Worm (Caenorhabditis elegans) whole organism, L2 larva: ENCODE data around the gene K10B4.1.

ENCODE experiments used
- F13H6.1 ChIP-seq: sonication (generic microtip); optimal IDR thresholded peaks from 2 replicates; lab custom pipeline; 2016; ENCODE audit warnings: missing genetic modification characterization, missing compliant biosample characterization
- alr-1 ChIP-seq: fragments of 150-350 bp; optimal IDR thresholded peaks from 2 replicates; lab custom pipeline; 2014; ENCODE audit warnings: missing biosample characterization, missing genetic modification characterization
- ama-1 ChIP-seq: fragments of 150-350 bp; optimal IDR thresholded peaks from 2 replicates; lab custom pipeline; 2018; ENCODE audit warnings: inconsistent platforms
- blmp-1 ChIP-seq: sonication (generic microtip); optimal IDR thresholded peaks from 2 replicates; lab custom pipeline; 2017; ENCODE audit warnings: missing genetic modification characterization, mild to moderate bottlenecking, missing compliant biosample characterization, antibody characterized with exemption, moderate library complexity; ENCODE audit not compliant: insufficient read depth
- ceh-16 ChIP-seq: fragments of 150-350 bp; optimal IDR thresholded peaks from 2 replicates; lab custom pipeline; 2014; ENCODE audit warnings: missing biosample characterization, missing genetic modification characterization
- crh-2 ChIP-seq: sonication (generic microtip); optimal IDR thresholded peaks from 2 replicates; lab custom pipeline; 2017; ENCODE audit warnings: missing biosample characterization, missing genetic modification characterization
- dmd-4 ChIP-seq: sonication (generic microtip); optimal IDR thresholded peaks from 2 replicates; lab custom pipeline; 2017; ENCODE audit warnings: missing biosample characterization, missing genetic modification characterization
- egl-27 ChIP-seq: sonication (generic microtip); optimal IDR thresholded peaks from 3 replicates; lab custom pipeline; 2017; ENCODE audit warnings: missing biosample characterization, missing genetic modification reagents, missing genetic modification characterization
- elt-1 ChIP-seq: fragments of 150-350 bp; optimal IDR thresholded peaks from 2 replicates; lab custom pipeline; 2014; ENCODE audit warnings: missing biosample characterization, missing genetic modification characterization
- elt-3 ChIP-seq: sonication (generic microtip); optimal IDR thresholded peaks from 2 replicates; lab custom pipeline; 2017; ENCODE audit warnings: missing biosample characterization, missing genetic modification characterization
- fos-1 ChIP-seq: fragments of 150-350 bp; optimal IDR thresholded peaks from 2 replicates; lab custom pipeline; 2014; ENCODE audit warnings: missing biosample characterization, missing genetic modification characterization
- gmeb-1 ChIP-seq: fragments of 150-350 bp; optimal IDR thresholded peaks from 2 replicates; lab custom pipeline; 2014; ENCODE audit warnings: missing biosample characterization, missing genetic modification characterization
- lin-11 ChIP-seq: fragments of 150-350 bp; sonication (generic microtip); optimal IDR thresholded peaks from 2 replicates; lab custom pipeline; 2014; ENCODE audit warnings: missing biosample characterization, missing genetic modification characterization, inconsistent platforms, mixed read lengths
- lin-13 ChIP-seq: fragments of 150-350 bp; optimal IDR thresholded peaks from 2 replicates; lab custom pipeline; 2014; ENCODE audit warnings: missing biosample characterization, missing genetic modification reagents, missing genetic modification characterization
- lin-39 ChIP-seq: fragments of 150-350 bp; optimal IDR thresholded peaks from 2 replicates; lab custom pipeline; 2014; ENCODE audit warnings: missing biosample characterization, missing genetic modification reagents, missing genetic modification characterization
- mbf-1 ChIP-seq: sonication (generic microtip); optimal IDR thresholded peaks from 2 replicates; lab custom pipeline; 2017; ENCODE audit warnings: missing biosample characterization, missing genetic modification characterization
- mdl-1 ChIP-seq, 2 experiments: fragments of 150-350 bp in 1 of 2; sonication (generic microtip) in 1 of 2; optimal IDR thresholded peaks; 2 replicates each; lab custom pipeline; 2017; ENCODE audit warnings: missing biosample characterization in 2 of 2, missing genetic modification characterization in 2 of 2
- nhr-10 ChIP-seq: sonication (generic microtip); optimal IDR thresholded peaks from 2 replicates; lab custom pipeline; 2017; ENCODE audit warnings: missing biosample characterization, missing genetic modification characterization
- nhr-11 ChIP-seq: fragments of 150-350 bp; optimal IDR thresholded peaks from 2 replicates; lab custom pipeline; 2014; ENCODE audit warnings: missing biosample characterization, missing genetic modification characterization
- nhr-129 ChIP-seq: fragments of 150-350 bp; optimal IDR thresholded peaks from 2 replicates; lab custom pipeline; 2014; ENCODE audit warnings: missing biosample characterization, missing genetic modification characterization
- nhr-21 ChIP-seq: fragments of 150-350 bp; optimal IDR thresholded peaks from 2 replicates; lab custom pipeline; 2014; ENCODE audit warnings: missing biosample characterization, missing genetic modification characterization
- nhr-23 ChIP-seq: fragments of 150-350 bp; optimal IDR thresholded peaks from 2 replicates; lab custom pipeline; 2014; ENCODE audit warnings: missing biosample characterization, missing genetic modification reagents, missing genetic modification characterization
- nhr-25 ChIP-seq: fragments of 150-350 bp; sonication (generic microtip); optimal IDR thresholded peaks from 3 replicates; lab custom pipeline; 2014; ENCODE audit warnings: missing biosample characterization, missing genetic modification characterization
- nhr-6 ChIP-seq: fragments of 150-350 bp; optimal IDR thresholded peaks from 2 replicates; lab custom pipeline; 2014; ENCODE audit warnings: missing biosample characterization, missing genetic modification characterization
- peb-1 ChIP-seq: fragments of 150-350 bp; optimal IDR thresholded peaks from 2 replicates; lab custom pipeline; 2014; ENCODE audit warnings: missing biosample characterization, missing genetic modification characterization
- skn-1 ChIP-seq: sonication (generic microtip); optimal IDR thresholded peaks from 2 replicates; lab custom pipeline; 2017; ENCODE audit warnings: missing biosample characterization, missing genetic modification characterization
- sma-3 ChIP-seq: sonication (generic microtip); optimal IDR thresholded peaks from 2 replicates; lab custom pipeline; 2016; ENCODE audit warnings: missing genetic modification reagents, missing genetic modification characterization, missing compliant biosample characterization
- sma-9 ChIP-seq, 2 experiments: fragments of 150-350 bp in 1 of 2; sonication (generic microtip) in 1 of 2; optimal IDR thresholded peaks; 2 replicates each; lab custom pipeline; 2014 to 2016; ENCODE audit warnings: missing genetic modification characterization in 2 of 2, mild to moderate bottlenecking in 1 of 2, missing biosample characterization in 1 of 2, missing compliant biosample characterization in 1 of 2, missing genetic modification reagents in 1 of 2, moderate library complexity in 1 of 2
- snpc-4 ChIP-seq: fragments of 150-350 bp; optimal IDR thresholded peaks from 2 replicates; lab custom pipeline; 2014; ENCODE audit warnings: missing biosample characterization, missing genetic modification characterization
- unc-39 ChIP-seq: fragments of 150-350 bp; optimal IDR thresholded peaks from 2 replicates; lab custom pipeline; 2014; ENCODE audit warnings: missing biosample characterization, missing genetic modification characterization
- unc-55 ChIP-seq: fragments of 150-350 bp; sonication (generic microtip); optimal IDR thresholded peaks from 3 replicates; lab custom pipeline; 2014; ENCODE audit warnings: missing biosample characterization, missing genetic modification reagents, missing genetic modification characterization
- unc-62 ChIP-seq: fragments of 150-350 bp; optimal IDR thresholded peaks from 2 replicates; lab custom pipeline; 2014; ENCODE audit warnings: missing biosample characterization, missing genetic modification reagents, missing genetic modification characterization
- ztf-1 ChIP-seq: fragments of 200-800 bp; sonication (Bioruptor generic); conservative IDR thresholded peaks from 2 replicates; pipeline ENCODE4 v1.3.6; 2022; ENCODE audit warnings: missing genetic modification characterization, missing compliant biosample characterization
- ztf-4 ChIP-seq: fragments of 150-350 bp; optimal IDR thresholded peaks from 2 replicates; lab custom pipeline; 2014; ENCODE audit warnings: missing biosample characterization, missing genetic modification characterization

K10B4.1 gene

ce11 chrII:162182-162581 is 26.9 kb downstream of the K10B4.1 start, which contains the start of gene etr-1 (continued):
- TF ChIP-seq peb-1 (tag; lab: Kevin White, UChicago), result no peak
- peak; percentile 61 for TF ChIP-seq crh-2 (tag; lab: Kevin White, UChicago)
- TF ChIP-seq elt-3, result no peak
- no peak for TF ChIP-seq alr-1
- peak; percentile 10 for TF ChIP-seq egl-27 (tag; lab: Kevin White, UChicago)
- TF ChIP-seq nhr-6 (tag; lab: Kevin White, UChicago), result no peak

- TF ChIP-seq lin-11, result no peak
- TF ChIP-seq gmeb-1, result no peak
- TF ChIP-seq nhr-10 (tag; lab: Kevin White, UChicago), result no peak
- no peak for TF ChIP-seq nhr-25 (tag; lab: Kevin White, UChicago)
- no peak for TF ChIP-seq mbf-1 (tag; lab: Kevin White, UChicago)
- TF ChIP-seq lin-39, result no peak
- TF ChIP-seq peb-1 (tag; lab: Kevin White, UChicago), result no peak
- no peak for TF ChIP-seq unc-62 (GFP tag; lab: Kevin White, UChicago)
- no peak for TF ChIP-seq alr-1
- no peak for TF ChIP-seq F13H6.1
- no peak for TF ChIP-seq skn-1 (tag; lab: Kevin White, UChicago)
- TF ChIP-seq ztf-1 (GFP tag; lab: Robert Waterston, UW), result no peak
- TF ChIP-seq nhr-23, result no peak
- no peak for TF ChIP-seq ama-1 (lab: Kevin White, UChicago)
- TF ChIP-seq sma-3 (GFP tag; lab: Kevin White, UChicago), result no peak
- no peak for TF ChIP-seq unc-39 (tag; lab: Kevin White, UChicago)
- TF ChIP-seq blmp-1 (tag; lab: Kevin White, UChicago), result no peak
- no peak for TF ChIP-seq nhr-21 (tag; lab: Kevin White, UChicago)
- TF ChIP-seq ceh-16 (tag; lab: Kevin White, UChicago), result no peak
These were observed 28.0 kb downstream of the K10B4.1 start for ce11 chrII:163229-163628.

- TF ChIP-seq sma-9 (GFP tag; optimal IDR thresholded peaks at IDR 0.05; lab: Kevin White, UChicago) (peak; percentile 0), sma-9 (tag; optimal IDR thresholded peaks at IDR 0.05; lab: Kevin White, UChicago) (no peak), nhr-10 (tag; lab: Kevin White, UChicago) (no peak), nhr-129 (no peak), nhr-21 (tag; lab: Kevin White, UChicago) (peak; percentile 23), ztf-1 (GFP tag; lab: Robert Waterston, UW) (no peak)
These were observed 38.4 kb downstream of the K10B4.1 start, which contains the start of gene T01D1.7 for ce11 chrII:173679-174078. Gene T01D1.7, minus strand, starts transcription at chrII:173779.

- TF ChIP-seq elt-1, result no peak
- TF ChIP-seq nhr-10 (tag; lab: Kevin White, UChicago), result no peak
- no peak for TF ChIP-seq ztf-4 (tag; lab: Kevin White, UChicago)
- TF ChIP-seq unc-55, result no peak
- TF ChIP-seq fos-1 (tag; lab: Kevin White, UChicago), result no peak
- TF ChIP-seq snpc-4 (tag; lab: Kevin White, UChicago), result no peak
- TF ChIP-seq mdl-1 (tag; optimal IDR thresholded peaks at IDR 0.05; lab: Kevin White, UChicago), result no peak
- no peak for TF ChIP-seq nhr-11
- no peak for TF ChIP-seq crh-2 (tag; lab: Kevin White, UChicago)
These were observed 40.6 kb downstream of the K10B4.1 start, which contains the start of gene T01D1.3 for ce11 chrII:175868-176267. Gene T01D1.3, minus strand, starts transcription at chrII:175968.

ce11 chrII:176622-177021 is 41.4 kb downstream of the K10B4.1 start:
- TF ChIP-seq nhr-6 (tag; lab: Kevin White, UChicago) (no peak), nhr-25 (tag; lab: Kevin White, UChicago) (peak; percentile 46)

ce11 chrII:178146-178545 is 42.9 kb downstream of the K10B4.1 start:
- TF ChIP-seq lin-13 (GFP tag; lab: Kevin White, UChicago), result no peak
- TF ChIP-seq dmd-4 (tag; lab: Kevin White, UChicago), result no peak
- TF ChIP-seq nhr-25 (tag; lab: Kevin White, UChicago), result peak; percentile 65
- no peak for TF ChIP-seq unc-55
- TF ChIP-seq gmeb-1, result no peak
- no peak for TF ChIP-seq unc-39 (tag; lab: Kevin White, UChicago)
- no peak for TF ChIP-seq nhr-10 (tag; lab: Kevin White, UChicago)
- TF ChIP-seq elt-3, result no peak
- TF ChIP-seq alr-1, result no peak
- TF ChIP-seq F13H6.1, result no peak
- TF ChIP-seq ztf-4 (tag; lab: Kevin White, UChicago), result no peak
- TF ChIP-seq snpc-4 (tag; lab: Kevin White, UChicago), result no peak
- no peak for TF ChIP-seq nhr-6 (tag; lab: Kevin White, UChicago)
- peak; percentile 39 for TF ChIP-seq blmp-1 (tag; lab: Kevin White, UChicago)
